Fruit fly (Drosophila melanogaster): ENCODE measurements around the gene yellow-c.

yellow-c gene

DNA sequence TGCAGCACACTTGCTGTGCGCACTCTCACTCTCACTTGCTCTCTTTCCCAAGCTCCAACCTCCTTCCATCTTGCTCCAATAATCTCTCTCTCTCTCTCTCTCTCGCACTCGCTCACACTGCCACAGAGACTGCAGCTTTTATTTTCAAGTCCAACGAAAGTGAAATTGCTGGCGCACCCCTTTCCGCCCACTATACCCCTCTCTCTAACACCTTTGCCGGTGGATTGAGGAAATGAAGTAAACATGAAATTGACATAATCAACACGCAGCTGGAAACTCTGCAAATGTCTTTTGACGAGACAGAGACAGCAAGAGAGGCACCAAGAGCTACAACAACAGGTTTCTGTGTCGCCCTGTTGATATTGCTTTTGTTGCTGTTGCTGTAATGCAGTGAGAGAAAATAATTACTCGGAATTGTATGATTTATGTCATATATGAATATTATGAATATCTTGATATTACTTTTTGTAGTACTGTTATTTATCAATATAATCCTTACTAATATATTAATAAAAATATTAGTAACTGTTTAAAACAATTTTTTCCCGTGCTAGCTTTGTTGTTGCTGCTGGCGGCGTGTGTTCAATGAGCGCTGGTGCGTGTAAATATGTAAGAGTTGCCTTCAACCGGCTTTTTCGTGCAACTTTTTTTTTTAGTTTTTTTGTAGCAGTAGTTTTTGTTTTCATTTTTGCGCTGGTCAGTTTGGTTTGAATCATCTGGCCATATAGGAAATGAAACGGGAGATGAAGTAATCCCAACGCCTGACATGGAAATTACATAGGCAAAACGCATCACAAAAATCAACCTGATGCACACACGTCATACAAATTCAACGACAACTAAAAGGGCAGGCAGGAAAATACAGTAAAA lies 39.4 kb upstream of the yellow-c start (continued):
- peak; percentile 50 for TF ChIP-seq Adf1 (GFP tag; IDR thresholded peaks at IDR 0.05)
- TF ChIP-seq inv (GFP tag; IDR thresholded peaks at IDR 0.05; ENCODE audit: partially characterized antibody): no peak
- peak; percentile 75 for TF ChIP-seq CG18619 (GFP tag; optimal IDR thresholded peaks at IDR 0.05)
- peak; percentile 96 for TF ChIP-seq nmo (GFP tag; optimal IDR thresholded peaks at IDR 0.05)
- no peak for TF ChIP-seq Neu2 (GFP tag; optimal IDR thresholded peaks at IDR 0.05; ENCODE audit: borderline replicate concordance)
- peak; percentile 23 for TF ChIP-seq CTCF (GFP tag; optimal IDR thresholded peaks at IDR 0.05)
- peak; percentile 86 for TF ChIP-seq Meics (GFP tag; optimal IDR thresholded peaks at IDR 0.05)
- TF ChIP-seq wor (GFP tag; IDR thresholded peaks at IDR 0.05): peak; percentile 94
- peak; percentile 60; the same call in 3 of the 4 replicates for TF ChIP-seq Gug (GFP tag; IDR thresholded peaks at IDR 0.05)
- peak; percentile 95 for TF ChIP-seq CG8924 (tag; optimal IDR thresholded peaks at IDR 0.05)
- TF ChIP-seq pb (GFP tag; optimal IDR thresholded peaks at IDR 0.05): peak; percentile 61
- TF ChIP-seq CG11247 (GFP tag; IDR thresholded peaks at IDR 0.05): peak; percentile 81
- TF ChIP-seq CG7357 (GFP tag; IDR thresholded peaks at IDR 0.05): peak; percentile 81
- peak; percentile 85 for TF ChIP-seq sens (GFP tag)
- peak; percentile 83 for TF ChIP-seq Med (GFP tag)
- TF ChIP-seq Chrac-16 (GFP tag; optimal IDR thresholded peaks at IDR 0.05): peak; percentile 83
- peak; percentile 55 for TF ChIP-seq CG15696 (tag; optimal IDR thresholded peaks at IDR 0.05)
- no peak for TF ChIP-seq CG2129 (GFP tag; IDR thresholded peaks at IDR 0.05; ENCODE audit: partially characterized antibody)
- no peak for TF ChIP-seq sc (optimal IDR thresholded peaks at IDR 0.05)
- peak; percentile 86 for TF ChIP-seq sc (GFP tag; optimal IDR thresholded peaks at IDR 0.05)
- no peak for TF ChIP-seq Dp (GFP tag; optimal IDR thresholded peaks at IDR 0.05)
- TF ChIP-seq gsb (GFP tag; IDR thresholded peaks at IDR 0.05): peak; percentile 72
- peak; percentile 76 for TF ChIP-seq CG7745 (tag; optimal IDR thresholded peaks at IDR 0.05)
- TF ChIP-seq Eip74EF (GFP tag; optimal IDR thresholded peaks at IDR 0.05): peak in 1 of 2 experiments; percentile 93
- no peak for TF ChIP-seq gro (GFP tag; optimal IDR thresholded peaks at IDR 0.05)
- TF ChIP-seq CG7987 (GFP tag; optimal IDR thresholded peaks at IDR 0.05): peak; percentile 70
- TF ChIP-seq Stat92E (GFP tag; optimal IDR thresholded peaks at IDR 0.05): peak in 1 of 3 experiments; percentile 70
- peak; percentile 94 for TF ChIP-seq croc (GFP tag; conservative IDR thresholded peaks at IDR 0.05)
- TF ChIP-seq Dek (tag; optimal IDR thresholded peaks at IDR 0.05): peak; percentile 87
- TF ChIP-seq CG34376 (GFP tag; optimal IDR thresholded peaks at IDR 0.05): no peak
- TF ChIP-seq grau (tag; optimal IDR thresholded peaks at IDR 0.05): peak; percentile 91
- no peak for TF ChIP-seq dan (GFP tag; IDR thresholded peaks at IDR 0.05)
- TF ChIP-seq CG11093 (GFP tag; IDR thresholded peaks at IDR 0.05): peak; percentile 91
- TF ChIP-seq CG2875 (GFP tag; optimal IDR thresholded peaks at IDR 0.05): peak; percentile 82
- peak; percentile 68 for TF ChIP-seq CG17612 (GFP tag; IDR thresholded peaks at IDR 0.05)
- TF ChIP-seq Drgx (GFP tag; IDR thresholded peaks at IDR 0.05): peak; percentile 94
- TF ChIP-seq CG16813 (GFP tag; IDR thresholded peaks at IDR 0.05; ENCODE audit: partially characterized antibody): no peak
- TF ChIP-seq CG32772 (GFP tag; IDR thresholded peaks at IDR 0.05): peak; percentile 94
- TF ChIP-seq CG3407 (GFP tag; optimal IDR thresholded peaks at IDR 0.05): peak; percentile 82
- peak; percentile 40 for TF ChIP-seq Bteb2 (GFP tag; optimal IDR thresholded peaks at IDR 0.05)
- TF ChIP-seq cg (GFP tag; optimal IDR thresholded peaks at IDR 0.05): no peak
- peak; percentile 96 for TF ChIP-seq HLH3B (GFP tag; IDR thresholded peaks at IDR 0.05)
- TF ChIP-seq schlank (tag; optimal IDR thresholded peaks at IDR 0.05): peak; percentile 31
- TF ChIP-seq corto (GFP tag; optimal IDR thresholded peaks at IDR 0.05): peak; percentile 37
- no peak for TF ChIP-seq B-H2 (GFP tag; optimal IDR thresholded peaks at IDR 0.05)
- peak; percentile 78 for TF ChIP-seq HmgZ (tag; optimal IDR thresholded peaks at IDR 0.05)
- TF ChIP-seq cato (GFP tag; optimal IDR thresholded peaks at IDR 0.05; ENCODE audit: borderline replicate concordance): peak; percentile 79
- TF ChIP-seq sug (tag; optimal IDR thresholded peaks at IDR 0.05): peak; percentile 23
- TF ChIP-seq chm (GFP tag; IDR thresholded peaks at IDR 0.05): peak; percentile 75

Measured in whole organism, embryonic.